Worm (Caenorhabditis elegans) whole organism, young adult: Measurements from ENCODE around the gene ppat-1.

Experiments
- C17E4.6 ChIP-seq: fragments of 200-800 bp; sonication (Bioruptor generic); IDR thresholded peaks from 2 replicates; pipeline ENCODE4 v1.3.6; 2022; ENCODE audit warnings: missing genetic modification reagents, missing genetic modification characterization, missing compliant biosample characterization
- D2030.7 ChIP-seq: fragments of 200-800 bp; sonication (Bioruptor generic); IDR thresholded peaks from 2 replicates; pipeline ENCODE4 v1.3.6; 2022; ENCODE audit warnings: missing genetic modification reagents, missing genetic modification characterization, missing compliant biosample characterization
- F10E7.11 ChIP-seq: sonication (generic microtip); optimal IDR thresholded peaks from 2 replicates; lab custom pipeline; 2017; ENCODE audit warnings: mild to moderate bottlenecking, missing genetic modification characterization, moderate library complexity, missing compliant biosample characterization
- F33H1.4 ChIP-seq: fragments of 200-800 bp; sonication (Bioruptor generic); IDR thresholded peaks from 2 replicates; pipeline ENCODE4 v1.3.6; 2022; ENCODE audit warnings: missing genetic modification reagents, missing genetic modification characterization, missing compliant biosample characterization
- F39B2.1 ChIP-seq: fragments of 200-800 bp; sonication (Bioruptor generic); IDR thresholded peaks from 2 replicates; pipeline ENCODE4 v1.3.6; 2022; ENCODE audit warnings: missing genetic modification reagents, missing genetic modification characterization, missing compliant biosample characterization
- F49E8.2 ChIP-seq: sonication (generic microtip); optimal IDR thresholded peaks from 3 replicates; lab custom pipeline; 2017; ENCODE audit warnings: missing genetic modification characterization, mild to moderate bottlenecking, missing compliant biosample characterization, antibody characterized with exemption, moderate library complexity; ENCODE audit not compliant: insufficient read depth
- F55B11.4 ChIP-seq: sonication (generic microtip); optimal IDR thresholded peaks from 2 replicates; lab custom pipeline; 2016; ENCODE audit warnings: missing compliant biosample characterization, missing genetic modification characterization, borderline replicate concordance; ENCODE audit not compliant: insufficient read depth
- F57A8.1 ChIP-seq: fragments of 200-800 bp; sonication (Bioruptor generic); optimal IDR thresholded peaks from 2 replicates; lab custom pipeline; 2018; ENCODE audit warnings: mild to moderate bottlenecking, missing genetic modification characterization, moderate library complexity, missing compliant biosample characterization
- K11D2.4 ChIP-seq: fragments of 200-800 bp; sonication (Bioruptor generic); IDR thresholded peaks from 2 replicates; pipeline ENCODE4 v1.3.6; 2022; ENCODE audit warnings: missing genetic modification reagents, missing genetic modification characterization, missing compliant biosample characterization
- T26A5.8 ChIP-seq: sonication (generic microtip); optimal IDR thresholded peaks from 2 replicates; lab custom pipeline; 2016; ENCODE audit warnings: missing genetic modification characterization, missing compliant biosample characterization
- Y53F4B.3 ChIP-seq: fragments of 200-800 bp; sonication (Bioruptor generic); IDR thresholded peaks from 2 replicates; pipeline ENCODE4 v1.3.6; 2022; ENCODE audit warnings: missing genetic modification reagents, missing genetic modification characterization, missing compliant biosample characterization
- Y79H2A.3 ChIP-seq: fragments of 200-800 bp; sonication (Bioruptor generic); conservative IDR thresholded peaks from 2 replicates; pipeline ENCODE4 v1.3.6; 2022; ENCODE audit warnings: missing genetic modification reagents, missing genetic modification characterization, missing compliant biosample characterization
- atf-7 ChIP-seq: sonication (generic microtip); optimal IDR thresholded peaks from 2 replicates; lab custom pipeline; 2017; ENCODE audit warnings: mild to moderate bottlenecking, missing genetic modification characterization, missing compliant biosample characterization
- attf-3 ChIP-seq: fragments of 200-800 bp; sonication (Bioruptor generic); conservative IDR thresholded peaks from 2 replicates; pipeline ENCODE4 v1.3.6; 2022; ENCODE audit warnings: missing genetic modification reagents, missing genetic modification characterization, missing compliant biosample characterization
- ccch-3 ChIP-seq: fragments of 200-800 bp; sonication (Bioruptor generic); optimal IDR thresholded peaks from 2 replicates; lab custom pipeline; 2018; ENCODE audit warnings: mild to moderate bottlenecking, missing genetic modification characterization, missing compliant biosample characterization
- cebp-2 ChIP-seq: fragments of 200-800 bp; sonication (Bioruptor generic); IDR thresholded peaks from 2 replicates; pipeline ENCODE4 v1.3.6; 2022; ENCODE audit warnings: missing genetic modification characterization, missing compliant biosample characterization
- ceh-40 ChIP-seq: fragments of 200-800 bp; sonication (Bioruptor generic); IDR thresholded peaks from 2 replicates; pipeline ENCODE4 v1.3.6; 2022; ENCODE audit warnings: missing genetic modification characterization, missing compliant biosample characterization
- ceh-91 ChIP-seq: fragments of 200-800 bp; sonication (Bioruptor generic); IDR thresholded peaks from 2 replicates; pipeline ENCODE4 v1.3.6; 2022; ENCODE audit warnings: missing genetic modification reagents, missing genetic modification characterization, missing compliant biosample characterization
- chd-7 ChIP-seq: sonication (generic microtip); optimal IDR thresholded peaks from 2 replicates; lab custom pipeline; 2016; ENCODE audit warnings: mild to moderate bottlenecking, missing genetic modification characterization, moderate library complexity, missing compliant biosample characterization
- die-1 ChIP-seq: sonication (generic microtip); optimal IDR thresholded peaks from 2 replicates; lab custom pipeline; 2016; ENCODE audit warnings: missing genotype, mild to moderate bottlenecking, missing genetic modification characterization, missing compliant biosample characterization
- dpff-1 ChIP-seq: sonication (generic microtip); optimal IDR thresholded peaks from 2 replicates; lab custom pipeline; 2017; ENCODE audit warnings: mild to moderate bottlenecking, missing genetic modification characterization, missing compliant biosample characterization
- egrh-3 ChIP-seq: fragments of 200-800 bp; sonication (Bioruptor generic); IDR thresholded peaks from 2 replicates; pipeline ENCODE4 v1.3.6; 2022; ENCODE audit warnings: missing genetic modification reagents, missing genetic modification characterization, missing compliant biosample characterization
- gei-17 ChIP-seq: fragments of 200-800 bp; sonication (Bioruptor generic); optimal IDR thresholded peaks from 2 replicates; lab custom pipeline; 2018; ENCODE audit warnings: mild to moderate bottlenecking, missing genetic modification characterization, missing compliant biosample characterization
- lag-1 ChIP-seq: fragments of 200-800 bp; sonication (Bioruptor generic); IDR thresholded peaks from 2 replicates; pipeline ENCODE4 v1.3.6; 2022; ENCODE audit warnings: missing genetic modification reagents, missing genetic modification characterization, missing compliant biosample characterization
- let-526 ChIP-seq: fragments of 200-800 bp; sonication (Bioruptor generic); IDR thresholded peaks from 2 replicates; pipeline ENCODE4 v1.3.6; 2022; ENCODE audit warnings: missing genetic modification reagents, missing genetic modification characterization, missing compliant biosample characterization
- lin-35 ChIP-seq, 3 experiments: fragments of 150-350 bp in 2 of 3; sonication (generic microtip) in 1 of 3; optimal IDR thresholded peaks; 2 replicates each; lab custom pipeline; 2014 to 2018; ENCODE audit warnings: missing biosample characterization in 3 of 3, missing genetic modification characterization in 3 of 3, missing genetic modification reagents in 3 of 3
- lin-40 ChIP-seq: sonication (generic microtip); optimal IDR thresholded peaks from 2 replicates; lab custom pipeline; 2016; ENCODE audit warnings: missing genetic modification characterization, mild to moderate bottlenecking, missing compliant biosample characterization, missing genotype, missing genetic modification reagents
- lin-54 ChIP-seq: fragments of 200-800 bp; sonication (Bioruptor generic); optimal IDR thresholded peaks from 2 replicates; lab custom pipeline; 2018; ENCODE audit warnings: mild to moderate bottlenecking, missing genetic modification characterization, missing compliant biosample characterization
- lir-1 ChIP-seq: fragments of 200-800 bp; sonication (Bioruptor generic); conservative IDR thresholded peaks from 2 replicates; pipeline ENCODE4 v1.3.6; 2022; ENCODE audit warnings: missing genetic modification reagents, missing genetic modification characterization, missing compliant biosample characterization
- madf-6 ChIP-seq: fragments of 200-800 bp; sonication (Bioruptor generic); IDR thresholded peaks from 2 replicates; pipeline ENCODE4 v1.3.6; 2022; ENCODE audit warnings: missing genetic modification reagents, missing genetic modification characterization, missing compliant biosample characterization
- mel-28 ChIP-seq: sonication (generic microtip); optimal IDR thresholded peaks from 2 replicates; lab custom pipeline; 2016; ENCODE audit warnings: borderline replicate concordance, mild to moderate bottlenecking, missing genetic modification characterization, missing compliant biosample characterization
- mxl-1 ChIP-seq: sonication (generic microtip); optimal IDR thresholded peaks from 2 replicates; lab custom pipeline; 2016; ENCODE audit warnings: missing genetic modification characterization, missing compliant biosample characterization
- nfya-1 ChIP-seq: sonication (generic microtip); optimal IDR thresholded peaks from 2 replicates; lab custom pipeline; 2017; ENCODE audit warnings: antibody characterized with exemption, missing compliant biosample characterization, missing genetic modification characterization, borderline replicate concordance; ENCODE audit not compliant: insufficient read depth
- nfyb-1 ChIP-seq: fragments of 200-800 bp; sonication (Bioruptor generic); IDR thresholded peaks from 2 replicates; pipeline ENCODE4 v1.3.6; 2022; ENCODE audit warnings: missing genetic modification reagents, missing genetic modification characterization, missing compliant biosample characterization
- nhr-120 ChIP-seq: fragments of 200-800 bp; sonication (Bioruptor generic); IDR thresholded peaks from 2 replicates; pipeline ENCODE4 v1.3.6; 2022; ENCODE audit warnings: missing genetic modification characterization, missing compliant biosample characterization
- sdz-38 ChIP-seq: sonication (generic microtip); optimal IDR thresholded peaks from 2 replicates; lab custom pipeline; 2016; ENCODE audit warnings: missing genotype, missing genetic modification characterization, missing compliant biosample characterization
- snpc-3.4 ChIP-seq: sonication (generic microtip); optimal IDR thresholded peaks from 2 replicates; lab custom pipeline; 2017; ENCODE audit warnings: missing genetic modification characterization, mild to moderate bottlenecking, missing compliant biosample characterization, antibody characterized with exemption, moderate library complexity, missing genotype, missing genetic modification reagents
- somi-1 ChIP-seq: fragments of 200-800 bp; sonication (Bioruptor generic); optimal IDR thresholded peaks from 2 replicates; lab custom pipeline; 2018; ENCODE audit warnings: mild to moderate bottlenecking, missing genetic modification characterization, missing compliant biosample characterization
- sptf-2 ChIP-seq: fragments of 200-800 bp; sonication (Bioruptor generic); optimal IDR thresholded peaks from 2 replicates; lab custom pipeline; 2018; ENCODE audit warnings: mild to moderate bottlenecking, missing genetic modification characterization, missing compliant biosample characterization
- tbp1 ChIP-seq: fragments of 200-800 bp; sonication (Bioruptor generic); optimal IDR thresholded peaks from 2 replicates; lab custom pipeline; 2018; ENCODE audit warnings: mild to moderate bottlenecking, missing genetic modification characterization, missing compliant biosample characterization
- tbx-9 ChIP-seq: sonication (generic microtip); optimal IDR thresholded peaks from 2 replicates; lab custom pipeline; 2016; ENCODE audit warnings: borderline replicate concordance, missing genetic modification characterization, inconsistent platforms, missing compliant biosample characterization
- unc-130 ChIP-seq: sonication (generic microtip); optimal IDR thresholded peaks from 2 replicates; lab custom pipeline; 2016; ENCODE audit warnings: missing genetic modification reagents, missing genetic modification characterization, missing compliant biosample characterization
- xnd-1 ChIP-seq: sonication (generic microtip); optimal IDR thresholded peaks from 2 replicates; lab custom pipeline; 2016; ENCODE audit warnings: missing genotype, missing genetic modification reagents, missing genetic modification characterization, missing compliant biosample characterization
- zim-3 ChIP-seq: sonication (generic microtip); optimal IDR thresholded peaks from 2 replicates; lab custom pipeline; 2017; ENCODE audit warnings: mild to moderate bottlenecking, missing genetic modification characterization, moderate library complexity, missing compliant biosample characterization
- ztf-18 ChIP-seq: sonication (generic microtip); optimal IDR thresholded peaks from 2 replicates; lab custom pipeline; 2016; ENCODE audit warnings: missing genotype, mild to moderate bottlenecking, missing genetic modification characterization, missing compliant biosample characterization
- ztf-25 ChIP-seq: fragments of 200-800 bp; sonication (Bioruptor generic); IDR thresholded peaks from 2 replicates; pipeline ENCODE4 v1.3.6; 2022; ENCODE audit warnings: missing genetic modification reagents, missing genetic modification characterization, missing compliant biosample characterization
- ztf-26 ChIP-seq: sonication (generic microtip); optimal IDR thresholded peaks from 2 replicates; lab custom pipeline; 2017; ENCODE audit warnings: missing genetic modification characterization, missing compliant biosample characterization
- ztf-3 ChIP-seq: fragments of 200-800 bp; sonication (Bioruptor generic); optimal IDR thresholded peaks from 2 replicates; lab custom pipeline; 2018; ENCODE audit warnings: mild to moderate bottlenecking, missing genetic modification characterization, missing compliant biosample characterization
- ztf-6 ChIP-seq: fragments of 200-800 bp; sonication (Bioruptor generic); IDR thresholded peaks from 2 replicates; pipeline ENCODE4 v1.3.6; 2022; ENCODE audit warnings: missing genetic modification reagents, missing genetic modification characterization, missing compliant biosample characterization

The ppat-1 gene

DNA sequence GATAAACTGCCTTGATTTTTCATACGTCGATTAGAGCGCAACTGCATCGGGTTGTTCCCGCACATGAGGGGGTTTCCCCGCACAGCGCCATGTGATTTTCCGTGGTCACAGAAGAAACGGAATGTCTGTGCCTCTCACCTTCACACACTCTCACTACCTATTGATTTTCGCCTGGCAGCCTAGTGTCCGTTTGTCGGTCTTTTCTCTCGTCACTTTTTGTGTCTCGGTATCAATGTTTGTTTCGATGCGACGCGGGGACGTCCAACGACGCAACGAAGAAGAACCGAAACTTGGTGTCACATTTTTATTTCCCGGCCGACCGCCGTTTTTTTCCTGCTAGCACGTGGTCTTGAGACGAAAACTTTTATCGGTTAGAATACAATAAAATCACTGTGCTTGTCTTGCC, 39.7 kb upstream of the ppat-1 start (continued):
- TF ChIP-seq attf-3 (peak; percentile 60; the same call in 1 of the 2 replicates), T26A5.8 (tag; lab: Kevin White, UChicago) (no peak), dpff-1 (tag; lab: Kevin White, UChicago) (no peak), lin-35 (GFP tag; optimal IDR thresholded peaks at IDR 0.05; lab: Kevin White, UChicago) (peak in 1 of 3 experiments; percentile 66), lin-40 (tag; lab: Kevin White, UChicago) (peak; percentile 91), F33H1.4 (GFP tag; lab: Robert Waterston, UW) (no peak), nhr-120 (no peak), cebp-2 (GFP tag; lab: Robert Waterston, UW) (no peak), lag-1 (no peak), F57A8.1 (GFP tag; lab: Kevin White, UChicago) (no peak), ztf-3 (GFP tag; lab: Kevin White, UChicago) (peak; percentile 56), nfya-1 (tag; lab: Kevin White, UChicago) (no peak), ceh-91 (no peak), ccch-3 (no peak), tbx-9 (tag; lab: Kevin White, UChicago) (no peak), sptf-2 (GFP tag; lab: Kevin White, UChicago) (peak; percentile 22), egrh-3 (GFP tag; lab: Robert Waterston, UW) (peak; percentile 10; the same call in 1 of the 2 replicates), snpc-3.4 (tag; lab: Kevin White, UChicago) (no peak), mxl-1 (peak; percentile 20), D2030.7 (GFP tag; lab: Robert Waterston, UW) (no peak), F39B2.1 (GFP tag; lab: Robert Waterston, UW) (no peak), madf-6 (GFP tag; lab: Robert Waterston, UW) (no peak), zim-3 (tag; lab: Kevin White, UChicago) (no peak), unc-130 (GFP tag; lab: Kevin White, UChicago) (no peak), sdz-38 (no peak), ztf-25 (no peak), lir-1 (GFP tag; lab: Robert Waterston, UW) (peak; percentile 71; the same call in 1 of the 2 replicates), let-526 (GFP tag; lab: Robert Waterston, UW) (0 out of 2 replicates have a peak, but pooled peaks have one; percentile 30), F10E7.11 (tag; lab: Kevin White, UChicago) (no peak), ztf-6 (GFP tag; lab: Robert Waterston, UW) (no peak), chd-7 (peak; percentile 89), lin-54 (GFP tag; lab: Kevin White, UChicago) (peak; percentile 81), F55B11.4 (tag; lab: Kevin White, UChicago) (no peak), gei-17 (GFP tag; lab: Kevin White, UChicago) (peak; percentile 32), mel-28 (tag; lab: Kevin White, UChicago) (no peak), K11D2.4 (peak; percentile 82), ztf-26 (tag; lab: Kevin White, UChicago) (peak; percentile 94), ztf-18 (peak; percentile 65), atf-7 (tag; lab: Kevin White, UChicago) (peak; percentile 96), die-1 (tag; lab: Kevin White, UChicago) (peak; percentile 70), nfyb-1 (GFP tag; lab: Robert Waterston, UW) (peak; percentile 93), Y79H2A.3 (GFP tag; lab: Robert Waterston, UW) (no peak), F49E8.2 (tag; lab: Kevin White, UChicago) (no peak), xnd-1 (tag; lab: Kevin White, UChicago) (no peak), C17E4.6 (GFP tag; lab: Robert Waterston, UW) (no peak; the same call in 1 of the 2 replicates), tbp1 (GFP tag; lab: Kevin White, UChicago) (peak; percentile 70), ceh-40 (GFP tag; lab: Robert Waterston, UW) (no peak), somi-1 (GFP tag; lab: Kevin White, UChicago) (peak; percentile 95), Y53F4B.3 (GFP tag; lab: Robert Waterston, UW) (no peak)
